Fruit fly (Drosophila melanogaster): ENCODE results near the gene CG43998.

DNA sequence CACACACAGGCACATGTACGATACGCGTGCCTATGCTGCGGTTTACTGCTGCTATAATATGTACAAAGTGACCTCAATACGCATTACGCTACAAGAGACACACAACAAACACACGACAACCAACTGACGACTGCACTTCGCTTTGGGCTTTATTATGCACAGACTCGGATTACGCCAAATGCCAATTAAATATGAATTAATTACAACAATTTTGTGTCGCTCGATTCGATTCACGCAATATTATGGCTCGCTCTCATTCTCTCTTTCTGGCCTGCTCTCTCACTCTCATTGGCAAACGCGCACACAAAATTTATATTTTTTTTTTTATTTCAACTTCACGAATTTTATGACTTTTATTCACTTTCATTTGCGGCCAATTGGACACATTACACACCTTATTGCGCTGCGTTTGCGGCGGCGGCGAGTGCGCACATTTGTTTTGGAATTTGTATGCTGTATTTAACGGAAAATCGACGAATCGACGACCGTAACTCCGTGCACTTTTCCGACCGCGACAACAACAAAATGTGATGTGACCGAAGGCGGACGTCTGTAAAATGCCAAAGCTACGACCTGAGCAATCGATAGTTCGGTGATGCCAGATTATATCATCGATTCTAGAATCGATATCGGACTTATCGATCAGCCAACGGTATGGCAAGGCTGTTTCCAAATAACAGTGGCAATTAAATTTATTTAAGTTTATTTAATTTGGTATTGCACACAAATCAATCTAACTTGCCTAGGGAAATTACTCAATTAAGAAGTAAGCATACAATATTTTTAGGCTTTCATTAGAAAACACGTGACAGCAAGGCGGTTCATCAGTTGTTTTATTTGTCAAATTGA lies 6.1 kb downstream of the CG43998 start, which contains the start of the genes sba and CG31141:
- no peak for TF ChIP-seq usp (GFP tag; optimal IDR thresholded peaks at IDR 0.05)
- TF ChIP-seq Dll (optimal IDR thresholded peaks at IDR 0.05), result no peak
